Fruit fly (Drosophila melanogaster) whole organism, wandering third instar larva: ENCODE measurements around the gene CG1647.

Experiments
- Dfd ChIP-seq: fragments of >200 bp; optimal IDR thresholded peaks from 2 replicates; lab custom pipeline; 2017; ENCODE audit warnings: missing biosample characterization, missing genetic modification characterization
- HLH106 ChIP-seq: fragments of 200-800 bp; optimal IDR thresholded peaks from 3 replicates; lab custom pipeline; 2019; ENCODE audit warnings: missing biosample characterization, mild to moderate bottlenecking, missing genetic modification characterization, moderate library complexity
- Hnf4 ChIP-seq: fragments of 200-800 bp; sonication (Bioruptor generic); optimal IDR thresholded peaks from 2 replicates; lab custom pipeline; 2016; ENCODE audit warnings: missing biosample characterization, mild to moderate bottlenecking, missing genetic modification characterization
- Mio ChIP-seq: sonication (Bioruptor generic); optimal IDR thresholded peaks from 2 replicates; lab custom pipeline; 2016; ENCODE audit warnings: missing biosample characterization, missing genetic modification characterization
- br ChIP-seq: fragments of 200-800 bp; sonication (Bioruptor generic); optimal IDR thresholded peaks from 2 replicates; lab custom pipeline; 2016; ENCODE audit warnings: missing biosample characterization, missing genetic modification characterization
- foxo ChIP-seq, 2 experiments: fragments of 200-800 bp; sonication (Bioruptor generic); optimal IDR thresholded peaks; 2 replicates in 1 of 2; 3 replicates in 1 of 2; lab custom pipeline; 2016 to 2017; ENCODE audit warnings: missing biosample characterization in 2 of 2, missing genetic modification characterization in 2 of 2
- h ChIP-seq: fragments of 200-800 bp; sonication (Bioruptor generic); optimal IDR thresholded peaks from 3 replicates; lab custom pipeline; 2016; ENCODE audit warnings: missing biosample characterization, mild to moderate bottlenecking, missing genetic modification characterization

- TF ChIP-seq HLH106 (tag; lab: Kevin White, UChicago) (no peak), Hnf4 (GFP tag; lab: Kevin White, UChicago) (no peak), Dfd (GFP tag; lab: Kevin White, UChicago) (no peak), foxo (GFP tag; optimal IDR thresholded peaks at IDR 0.05; lab: Kevin White, UChicago) (no peak), h (GFP tag; lab: Kevin White, UChicago) (no peak), br (GFP tag; lab: Kevin White, UChicago) (no peak), Mio (GFP tag; lab: Kevin White, UChicago) (no peak)
These were observed 13.6 kb upstream of the CG1647 start, which contains the start of gene CheB98a for dm6 chr3R:28806402-28806801.
